Fruit fly (Drosophila melanogaster) ovary, adult (tissue): ENCODE results near the gene CG17652.

Source experiments
- CG17801 ChIP-seq: fragments of 200-800 bp; optimal IDR thresholded peaks from 2 replicates; lab custom pipeline; 2019; ENCODE audit warnings: missing biosample characterization, mild to moderate bottlenecking, missing genetic modification characterization, moderate library complexity; ENCODE audit not compliant: partially characterized antibody

Gene CG17652

dm6 chr2L:1732189-1732588, at the start of gene CG17652, which contains the start of gene CG17646:
CG17652 (minus strand) TSS chr2L:1732356.
CG17646 (plus strand) TSS chr2L:1732524.
- no peak for TF ChIP-seq CG17801 (GFP tag; lab: Kevin White, UChicago)

- TF ChIP-seq CG17801 (GFP tag; lab: Kevin White, UChicago), result no peak
Observed at dm6 chr2L:1758853-1759252, 26.7 kb upstream of the CG17652 start, which contains the start of gene CG17650. CG17650 (minus strand) TSS chr2L:1759093.

- TF ChIP-seq CG17801 (GFP tag; lab: Kevin White, UChicago), result no peak
Observed at dm6 chr2L:1756351-1756750, 24.2 kb upstream of the CG17652 start, which contains the start of gene Gr22f. Gr22f (minus strand) TSS chr2L:1756451.

DNA sequence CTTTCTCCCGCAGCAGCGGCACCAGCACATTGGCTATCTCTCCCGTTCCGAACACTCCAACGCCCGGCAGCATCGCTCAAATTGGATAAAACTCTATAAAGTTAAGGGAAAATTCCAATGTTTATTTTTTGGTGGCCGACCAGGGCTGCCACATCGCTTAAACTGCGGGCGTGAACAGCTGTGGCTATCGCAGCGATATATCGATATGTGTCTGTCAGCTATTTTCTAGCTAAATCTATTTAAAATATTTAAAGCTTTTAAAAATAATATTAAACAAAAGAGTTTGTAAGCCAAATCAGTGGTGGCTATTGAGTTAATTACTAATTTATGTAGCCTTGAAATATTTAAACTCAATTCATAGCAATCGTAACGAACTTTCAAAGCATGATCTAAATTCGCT, 19.8 kb upstream of the CG17652 start, which contains the start of the genes CG17712 and CG17648:
CG17712 (minus strand) TSS at position 170 of the 400 bp plus-strand sequence.
CG17648 (plus strand) TSS at position 356 of the 400 bp plus-strand sequence.
- TF ChIP-seq CG17801 (GFP tag; lab: Kevin White, UChicago), result no peak

dm6 chr2L:1748410-1748809, 16.3 kb upstream of the CG17652 start:
- no peak for TF ChIP-seq CG17801 (GFP tag; lab: Kevin White, UChicago)

- TF ChIP-seq CG17801 (GFP tag; lab: Kevin White, UChicago), result no peak
Observed at dm6 chr2L:1743800-1744199, 11.6 kb upstream of the CG17652 start.

DNA sequence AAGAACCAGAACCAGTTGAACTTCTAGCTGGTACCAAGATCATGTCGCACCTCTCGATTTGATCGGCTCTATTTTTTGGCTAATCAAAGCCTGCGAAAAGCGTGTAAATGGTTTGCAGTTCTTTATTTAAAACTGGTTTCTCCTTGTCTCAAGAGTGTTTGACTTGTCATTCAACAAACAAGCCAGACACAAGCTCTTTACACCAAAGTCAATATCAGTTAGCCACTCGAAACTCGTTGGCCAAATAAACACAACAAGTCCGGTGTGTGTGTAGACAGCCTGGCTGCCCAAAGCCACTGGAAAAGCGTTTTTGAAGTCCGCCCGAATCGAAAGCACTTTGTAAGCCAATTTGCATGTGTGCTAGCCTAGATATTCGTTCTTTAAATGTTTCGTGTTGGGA, 7.9 kb upstream of the CG17652 start:
- no peak for TF ChIP-seq CG17801 (GFP tag; lab: Kevin White, UChicago)

- no peak for TF ChIP-seq CG17801 (GFP tag; lab: Kevin White, UChicago)
Observed at dm6 chr2L:1738054-1738453, 5.9 kb upstream of the CG17652 start.

- TF ChIP-seq CG17801 (GFP tag; lab: Kevin White, UChicago), result peak; percentile 63
Observed at dm6 chr2L:1737057-1737581, 5.0 kb upstream of the CG17652 start.

DNA sequence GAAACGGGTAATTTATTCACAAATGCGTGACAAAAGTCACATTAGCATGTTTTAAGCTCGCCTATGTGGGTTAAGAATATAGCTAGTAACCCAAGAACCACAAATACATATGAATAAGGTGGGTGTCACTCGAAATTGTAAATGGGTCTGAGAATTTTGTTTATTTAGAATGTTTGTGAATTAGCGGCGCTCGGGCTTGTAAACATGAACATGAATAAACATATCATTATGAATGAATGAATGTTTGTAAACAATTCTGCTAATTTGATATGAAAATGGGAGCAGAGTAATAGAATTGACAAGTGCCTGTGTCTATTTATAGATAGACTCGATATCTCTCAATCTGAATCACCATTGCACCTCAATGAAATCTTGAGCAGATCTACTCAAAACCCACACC, 3.0 kb upstream of the CG17652 start:
- TF ChIP-seq CG17801 (GFP tag; lab: Kevin White, UChicago), result no peak

dm6 chr2L:1733155-1733813, 1.1 kb upstream of the CG17652 start:
- no peak for TF ChIP-seq CG17801 (GFP tag; lab: Kevin White, UChicago)

DNA sequence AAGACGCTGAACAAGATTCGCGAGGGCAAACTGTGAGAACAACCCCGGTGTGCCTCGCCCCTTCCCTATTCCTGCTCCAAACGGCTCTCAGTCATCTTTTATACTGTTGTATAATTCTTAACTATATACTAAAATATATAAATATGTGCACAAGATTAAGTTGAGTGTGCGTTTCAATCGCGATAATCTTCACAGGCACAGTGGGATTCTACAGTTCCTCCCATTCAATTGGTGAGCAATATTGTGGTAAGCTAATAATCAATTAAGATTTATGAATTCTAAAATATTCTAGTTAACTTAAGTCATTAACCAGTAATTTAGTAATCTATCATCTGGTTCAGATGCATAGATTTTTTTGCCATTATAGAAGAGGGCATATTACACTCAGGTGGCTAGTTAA, 1.2 kb downstream of the CG17652 start:
- peak; percentile 35 for TF ChIP-seq CG17801 (GFP tag; lab: Kevin White, UChicago)

DNA sequence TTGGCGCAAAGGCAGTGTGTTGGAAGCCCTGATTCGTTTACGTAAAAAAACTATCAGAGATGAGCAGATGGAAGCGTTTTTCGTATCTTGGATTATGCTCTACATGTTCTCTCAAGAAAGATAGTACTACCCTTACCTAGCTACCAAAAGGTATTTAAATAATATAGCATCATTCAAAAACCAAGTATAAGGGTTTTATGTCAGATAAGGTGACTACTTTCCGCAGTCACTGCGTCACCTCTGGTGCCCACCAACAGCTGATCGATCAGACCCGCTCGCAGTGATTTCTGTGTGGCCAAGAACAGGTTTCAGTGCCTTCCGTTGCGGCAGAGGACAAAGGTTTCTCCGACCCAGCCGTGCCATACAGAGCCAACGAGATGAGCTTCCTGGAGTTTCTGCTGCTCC, 2.5 kb downstream of the CG17652 start, which contains the start of the genes Eno and CG31937:
Eno (minus strand) TSS at position 30 of the 405 bp plus-strand sequence.
CG31937 (plus strand) TSS at position 281 of the 405 bp plus-strand sequence.
- peak; percentile 60 for TF ChIP-seq CG17801 (GFP tag; lab: Kevin White, UChicago)

- no peak for TF ChIP-seq CG17801 (GFP tag; lab: Kevin White, UChicago)
Observed at dm6 chr2L:1728620-1728944, 3.6 kb downstream of the CG17652 start, which contains the start of gene Rrp40. Rrp40 (plus strand) TSS chr2L:1728732.

- TF ChIP-seq CG17801 (GFP tag; lab: Kevin White, UChicago), result peak; percentile 99
Observed at dm6 chr2L:1727826-1728619, 4.1 kb downstream of the CG17652 start.
